Fruit fly (Drosophila melanogaster) whole organism, pupa: Measurements from ENCODE around the gene grk.

ENCODE experiments used
- CG10348 ChIP-seq: fragments of 200-800 bp; sonication (Bioruptor generic); IDR thresholded peaks from 2 replicates; pipeline ENCODE4 v1.3.6; 2022; ENCODE audit warnings: missing biosample characterization, missing genetic modification characterization
- CG12605 ChIP-seq: fragments of 200-800 bp; sonication (Bioruptor generic); IDR thresholded peaks from 2 replicates; pipeline ENCODE4 v1.3.6; 2022; ENCODE audit warnings: missing biosample characterization, missing genetic modification characterization
- CG13204 ChIP-seq: fragments of 200-800 bp; sonication (Bioruptor generic); optimal IDR thresholded peaks from 2 replicates; lab custom pipeline; 2018; ENCODE audit warnings: missing biosample characterization, mild to moderate bottlenecking, missing genetic modification characterization, moderate library complexity
- CG14655 ChIP-seq: fragments of 200-800 bp; sonication (Bioruptor generic); optimal IDR thresholded peaks from 3 replicates; lab custom pipeline; 2017; ENCODE audit warnings: mild to moderate bottlenecking, missing biosample characterization, missing genetic modification reagents, missing genetic modification characterization
- CG15710 ChIP-seq: fragments of 200-800 bp; sonication (Bioruptor generic); optimal IDR thresholded peaks from 2 replicates; lab custom pipeline; 2018; ENCODE audit warnings: missing biosample characterization, mild to moderate bottlenecking, missing genetic modification characterization, moderate library complexity
- CG17806 ChIP-seq: fragments of 200-800 bp; sonication (Bioruptor generic); optimal IDR thresholded peaks from 2 replicates; lab custom pipeline; 2018; ENCODE audit warnings: missing biosample characterization, mild to moderate bottlenecking, missing genetic modification characterization, moderate library complexity
- CG32121 ChIP-seq: fragments of 200-800 bp; sonication (Bioruptor generic); IDR thresholded peaks from 2 replicates; pipeline ENCODE4 v1.3.6; 2022; ENCODE audit warnings: missing biosample characterization, missing genetic modification characterization
- CG34367 ChIP-seq: fragments of 200-800 bp; sonication (Bioruptor generic); optimal IDR thresholded peaks from 2 replicates; lab custom pipeline; 2018; ENCODE audit warnings: missing biosample characterization, mild to moderate bottlenecking, missing genetic modification characterization
- CG4496 ChIP-seq: fragments of 200-800 bp; sonication (Bioruptor generic); IDR thresholded peaks from 3 replicates; pipeline ENCODE4 v1.3.6; 2022; ENCODE audit warnings: missing biosample characterization, missing genetic modification characterization
- CG8159 ChIP-seq: fragments of 200-800 bp; sonication (Bioruptor generic); optimal IDR thresholded peaks from 3 replicates; lab custom pipeline; 2018; ENCODE audit warnings: missing biosample characterization, mild to moderate bottlenecking, missing genetic modification characterization, moderate library complexity
- CG8301 ChIP-seq: fragments of 200-800 bp; sonication (Bioruptor generic); optimal IDR thresholded peaks from 2 replicates; lab custom pipeline; 2018; ENCODE audit warnings: missing biosample characterization, mild to moderate bottlenecking, missing genetic modification characterization
- CG9948 ChIP-seq: fragments of 200-800 bp; sonication (Bioruptor generic); optimal IDR thresholded peaks from 2 replicates; lab custom pipeline; 2018; ENCODE audit warnings: missing biosample characterization, mild to moderate bottlenecking, missing genetic modification characterization, moderate library complexity
- D1 ChIP-seq: fragments of 200-800 bp; sonication (Bioruptor generic); optimal IDR thresholded peaks from 2 replicates; lab custom pipeline; 2018; ENCODE audit warnings: missing biosample characterization, mild to moderate bottlenecking, missing genetic modification characterization, moderate library complexity
- EcR ChIP-seq: fragments of 200-800 bp; sonication (Bioruptor generic); optimal IDR thresholded peaks from 3 replicates; lab custom pipeline; 2019; ENCODE audit warnings: missing biosample characterization, missing genetic modification characterization, mild to moderate bottlenecking, moderate library complexity, missing genetic modification reagents
- Ets98B ChIP-seq: fragments of 200-800 bp; sonication (Bioruptor generic); IDR thresholded peaks from 2 replicates; pipeline ENCODE4 v1.3.6; 2022; ENCODE audit warnings: missing biosample characterization, missing genetic modification characterization
- Pif1A ChIP-seq: fragments of 200-800 bp; sonication (Bioruptor generic); optimal IDR thresholded peaks from 3 replicates; lab custom pipeline; 2016; ENCODE audit warnings: missing biosample characterization, missing genetic modification characterization
- Pif1B ChIP-seq: fragments of 200-800 bp; sonication (Bioruptor generic); optimal IDR thresholded peaks from 3 replicates; lab custom pipeline; 2016; ENCODE audit warnings: missing biosample characterization, missing genetic modification characterization
- Snoo ChIP-seq: fragments of 200-800 bp; sonication (Bioruptor generic); optimal IDR thresholded peaks from 3 replicates; lab custom pipeline; 2017; ENCODE audit warnings: missing biosample characterization, mild to moderate bottlenecking, missing genetic modification characterization, inconsistent platforms
- fd96Ca ChIP-seq: fragments of 200-800 bp; sonication (Bioruptor generic); IDR thresholded peaks from 3 replicates; pipeline ENCODE4 v1.3.6; 2022; ENCODE audit warnings: missing biosample characterization, missing genetic modification characterization
- gl ChIP-seq: fragments of 200-800 bp; sonication (Bioruptor generic); optimal IDR thresholded peaks from 2 replicates; lab custom pipeline; 2018; ENCODE audit warnings: missing biosample characterization, mild to moderate bottlenecking, missing genetic modification characterization
- rn ChIP-seq: fragments of 200-800 bp; sonication (Bioruptor generic); IDR thresholded peaks from 2 replicates; pipeline ENCODE4 v1.3.6; 2022; ENCODE audit warnings: missing biosample characterization, missing genetic modification characterization

grk gene

DNA sequence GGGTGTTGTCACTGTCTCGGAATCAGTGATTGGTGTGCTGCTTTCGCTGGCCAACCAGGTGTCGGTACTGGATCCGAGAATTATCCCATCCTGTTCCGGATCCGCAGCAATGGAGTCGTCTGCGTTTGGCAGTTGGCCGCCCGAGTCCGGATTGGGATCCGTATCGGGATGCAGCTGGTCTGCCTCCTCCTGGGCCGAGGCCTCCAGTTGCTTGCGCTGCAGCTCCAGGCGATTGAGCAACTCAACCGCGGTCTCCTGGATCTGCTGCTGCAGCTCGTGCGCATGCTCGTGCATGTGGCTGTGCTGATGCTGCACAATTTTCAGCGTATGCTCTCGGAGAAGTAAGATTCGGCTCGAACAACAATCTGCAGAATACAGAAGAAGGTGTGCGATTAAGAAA, 1.3 kb downstream of the grk start:
- TF ChIP-seq CG8301 (no peak), CG10348 (GFP tag; lab: Robert Waterston, UW) (no peak), rn (GFP tag; lab: Robert Waterston, UW) (no peak), CG17806 (no peak)

DNA sequence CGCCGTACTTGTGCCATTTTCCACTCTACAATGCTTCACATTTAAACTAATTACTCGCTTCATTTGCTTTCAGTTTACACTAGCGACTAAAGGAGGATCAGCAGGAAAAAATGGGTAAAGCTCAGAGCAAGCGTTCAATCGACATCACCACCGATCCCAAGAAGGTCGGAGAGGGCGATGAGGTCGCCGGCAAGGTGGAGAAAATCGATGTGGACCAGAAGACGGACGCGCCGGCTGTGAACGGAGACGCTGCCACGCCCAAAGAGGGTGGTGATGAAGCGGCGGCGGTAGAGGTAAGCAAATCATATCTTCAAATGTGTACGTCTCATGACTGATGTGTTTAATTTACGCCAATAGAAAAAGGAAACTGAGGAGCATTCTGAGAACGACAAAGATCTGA, 6.6 kb downstream of the grk start:
- no peak for TF ChIP-seq CG9948 (tag; lab: Kevin White, UChicago)
- no peak for TF ChIP-seq CG8159 (tag; lab: Kevin White, UChicago)
- no peak for TF ChIP-seq Ets98B (GFP tag; lab: Robert Waterston, UW)
- no peak for TF ChIP-seq D1 (tag; lab: Kevin White, UChicago)
- no peak for TF ChIP-seq CG4496 (GFP tag; lab: Robert Waterston, UW)
- TF ChIP-seq Pif1B, result no peak
- TF ChIP-seq CG34367 (tag; lab: Kevin White, UChicago), result no peak
- TF ChIP-seq CG10348 (GFP tag; lab: Robert Waterston, UW), result no peak
- no peak for TF ChIP-seq CG13204 (GFP tag; lab: Kevin White, UChicago)
- no peak for TF ChIP-seq Pif1A (GFP tag; lab: Kevin White, UChicago)
- TF ChIP-seq CG15710 (tag; lab: Kevin White, UChicago), result no peak
- no peak for TF ChIP-seq CG8301
- TF ChIP-seq EcR, result no peak
- TF ChIP-seq CG17806, result no peak

DNA sequence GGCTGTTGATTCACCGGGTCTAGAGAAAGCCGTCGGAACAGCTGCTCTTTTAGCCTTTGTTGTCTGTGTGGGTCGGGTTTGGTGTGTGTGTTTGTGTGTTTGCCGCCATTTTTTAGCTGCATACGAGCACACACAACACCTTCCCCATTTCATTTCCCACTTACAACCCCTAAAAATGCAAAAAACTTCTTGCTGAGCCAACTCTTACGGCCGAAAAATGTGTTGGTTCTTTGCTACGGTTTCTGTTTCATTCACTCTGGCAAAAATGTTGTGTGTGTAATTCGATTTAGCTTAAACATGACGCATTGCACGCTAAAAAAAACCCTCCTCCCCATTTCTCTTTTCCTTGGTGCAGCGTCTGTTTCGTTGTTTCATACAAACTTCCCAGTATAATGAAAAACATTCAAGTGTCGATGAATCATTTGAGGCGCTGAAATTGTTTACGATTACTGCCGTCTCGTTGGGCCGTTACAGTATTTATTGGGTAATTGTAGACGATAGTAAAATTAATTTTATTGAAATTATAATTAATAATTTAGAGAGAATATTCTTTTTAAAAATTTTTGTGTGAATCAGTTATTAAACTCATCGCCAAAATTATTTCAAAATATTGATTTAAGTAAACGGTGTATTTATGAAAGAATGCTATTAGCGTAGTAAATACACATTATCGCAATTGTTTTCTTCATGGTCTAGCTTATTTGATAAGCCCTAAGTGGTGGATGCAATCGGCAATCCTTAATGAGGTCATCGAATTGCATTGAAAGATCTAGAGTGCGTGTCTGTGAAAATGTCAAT, 7.2 kb downstream of the grk start:
- no peak for TF ChIP-seq EcR
- no peak for TF ChIP-seq CG15710 (tag; lab: Kevin White, UChicago)
- TF ChIP-seq CG17806, result no peak
- no peak for TF ChIP-seq CG8159 (tag; lab: Kevin White, UChicago)
- TF ChIP-seq CG32121 (GFP tag; lab: Robert Waterston, UW), result no peak
- TF ChIP-seq CG9948 (tag; lab: Kevin White, UChicago), result no peak
- TF ChIP-seq Snoo (tag; lab: Kevin White, UChicago), result no peak
- no peak for TF ChIP-seq CG14655
- no peak for TF ChIP-seq fd96Ca
- no peak for TF ChIP-seq CG4496 (GFP tag; lab: Robert Waterston, UW)
- TF ChIP-seq rn (GFP tag; lab: Robert Waterston, UW), result no peak
- TF ChIP-seq D1 (tag; lab: Kevin White, UChicago), result no peak
- no peak for TF ChIP-seq CG8301
- TF ChIP-seq CG10348 (GFP tag; lab: Robert Waterston, UW), result no peak
- TF ChIP-seq CG34367 (tag; lab: Kevin White, UChicago), result no peak
- no peak for TF ChIP-seq CG12605
- TF ChIP-seq Pif1A (GFP tag; lab: Kevin White, UChicago), result no peak
- TF ChIP-seq, all 21 proteins: peak for 0

DNA sequence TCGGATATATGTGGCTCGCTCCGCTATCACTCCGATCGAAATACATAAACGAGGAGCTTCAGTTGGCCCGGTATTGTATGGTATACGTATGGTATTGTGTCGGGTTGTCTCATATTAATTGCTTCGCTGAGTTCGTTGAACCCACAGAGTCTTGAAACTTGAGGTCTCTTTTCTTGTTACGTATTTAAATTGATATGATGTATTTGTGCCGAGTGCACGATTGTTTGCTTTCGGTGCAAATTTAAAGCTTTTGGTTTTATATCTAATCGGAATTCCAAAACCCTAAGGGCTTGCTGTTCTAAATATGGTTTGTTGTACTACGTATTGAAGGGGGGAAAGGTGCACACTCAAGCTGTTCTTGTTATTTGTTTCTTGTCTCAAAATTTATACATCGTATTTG, 8.2 kb downstream of the grk start:
- no peak for TF ChIP-seq CG10348 (GFP tag; lab: Robert Waterston, UW)
- TF ChIP-seq EcR, result peak; percentile 72
- TF ChIP-seq, all 21 proteins: peak for 1

DNA sequence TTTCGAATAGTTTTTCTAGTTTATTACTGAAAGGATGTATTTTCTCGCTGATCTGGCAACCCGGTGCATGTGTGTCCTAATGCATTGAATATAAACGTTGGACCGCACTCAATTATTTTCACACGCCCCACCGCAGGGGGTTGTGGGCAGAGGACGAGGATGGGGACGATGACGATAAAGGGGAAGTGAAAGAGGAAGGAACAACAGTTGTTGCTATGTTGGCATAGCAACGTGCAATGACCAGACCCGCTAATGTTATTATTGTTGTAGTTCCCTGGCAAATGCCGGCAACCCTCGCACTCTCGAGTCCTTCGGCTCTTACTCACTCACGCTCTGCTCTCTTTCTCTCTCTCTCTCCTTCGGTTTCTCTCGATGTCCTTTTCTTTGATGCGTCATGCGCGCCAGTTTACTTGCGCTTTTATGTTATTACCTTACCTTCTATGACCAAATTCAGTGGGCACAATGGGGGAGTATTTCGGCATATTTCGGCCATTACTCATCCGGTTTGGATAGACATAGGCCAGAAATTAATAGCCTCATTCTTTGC, 8.7 kb downstream of the grk start:
- TF ChIP-seq Ets98B (GFP tag; lab: Robert Waterston, UW) (no peak), CG32121 (GFP tag; lab: Robert Waterston, UW) (no peak), CG17806 (no peak), fd96Ca (no peak)
- TF ChIP-seq, all 21 proteins: peak for 0

DNA sequence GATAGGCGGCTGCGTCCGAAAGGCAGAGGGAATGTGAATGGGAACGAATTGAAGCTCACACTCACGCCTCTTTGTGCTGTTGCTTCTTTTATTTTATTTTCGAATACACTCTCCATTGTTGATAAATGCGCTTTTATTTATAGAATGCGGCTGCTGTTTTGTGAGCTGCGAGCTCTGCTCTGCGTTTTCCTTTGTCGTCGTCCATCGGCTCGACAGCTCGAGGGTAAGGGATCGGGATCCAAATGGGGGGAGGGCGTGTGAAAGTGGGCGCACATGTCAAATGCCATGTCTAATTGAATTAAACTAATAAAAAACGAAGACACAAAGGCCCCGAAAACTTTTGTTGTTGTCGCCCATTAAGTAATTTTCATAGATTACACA, 9.3 kb downstream of the grk start:
- TF ChIP-seq gl (tag; lab: Kevin White, UChicago) (peak; percentile 42), EcR (peak; percentile 78), CG13204 (GFP tag; lab: Kevin White, UChicago) (peak; percentile 37), rn (GFP tag; lab: Robert Waterston, UW) (no peak), CG32121 (GFP tag; lab: Robert Waterston, UW) (no peak)

DNA sequence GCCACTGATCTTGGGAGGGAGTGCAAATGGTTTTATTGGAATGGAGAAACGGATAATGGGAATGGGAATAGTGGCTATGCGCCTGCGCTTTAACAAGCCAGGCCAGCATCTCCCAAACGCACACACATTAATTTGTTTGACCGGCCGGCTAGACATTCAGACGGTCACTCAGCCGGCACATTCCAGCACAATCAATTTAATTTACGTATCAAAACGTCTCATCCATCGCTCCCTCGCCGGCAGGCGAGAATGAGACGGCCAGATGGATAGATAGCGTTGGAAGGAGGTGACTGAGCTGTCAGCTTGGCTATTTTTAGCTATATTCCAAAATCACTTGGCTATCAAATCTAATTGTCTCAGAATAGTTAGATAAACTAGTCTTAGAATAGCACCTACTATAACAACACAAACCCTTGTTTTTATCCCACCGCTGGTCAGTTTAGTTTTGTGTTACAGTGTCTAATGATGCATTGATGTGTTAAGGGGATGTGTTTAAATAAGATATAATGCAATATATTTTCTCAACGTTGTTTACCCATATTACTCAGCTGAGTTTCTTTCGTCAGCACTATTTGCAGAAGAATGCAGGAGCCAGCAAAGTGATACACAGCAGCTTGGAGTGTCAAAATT, 9.8 kb downstream of the grk start:
- TF ChIP-seq CG12605 (no peak), CG8159 (tag; lab: Kevin White, UChicago) (peak; percentile 30), Pif1B (peak; percentile 24), rn (GFP tag; lab: Robert Waterston, UW) (no peak), CG13204 (GFP tag; lab: Kevin White, UChicago) (no peak), CG17806 (no peak), Snoo (tag; lab: Kevin White, UChicago) (no peak), Pif1A (GFP tag; lab: Kevin White, UChicago) (peak; percentile 16), CG15710 (tag; lab: Kevin White, UChicago) (peak; percentile 4)
